Worm (Caenorhabditis elegans) whole organism, L3 larva: ENCODE data around the gene nhr-106.

Source experiments
- ceh-9 ChIP-seq: sonication (generic microtip); optimal IDR thresholded peaks from 2 replicates; lab custom pipeline; 2018; ENCODE audit warnings: missing biosample characterization, missing genetic modification characterization
- elt-2 ChIP-seq: sonication (generic microtip); optimal IDR thresholded peaks from 2 replicates; lab custom pipeline; 2016; ENCODE audit warnings: missing genetic modification reagents, mild to moderate bottlenecking, missing genetic modification characterization, missing compliant biosample characterization
- mdl-1 ChIP-seq: fragments of 150-350 bp; optimal IDR thresholded peaks from 2 replicates; lab custom pipeline; 2014; ENCODE audit warnings: missing biosample characterization, missing genetic modification characterization
- nfya-1 ChIP-seq: sonication (generic microtip); optimal IDR thresholded peaks from 2 replicates; lab custom pipeline; 2017; ENCODE audit warnings: missing genetic modification characterization, mild to moderate bottlenecking, missing compliant biosample characterization, antibody characterized with exemption, moderate library complexity; ENCODE audit not compliant: insufficient read depth
- skn-1 ChIP-seq: fragments of 150-350 bp; optimal IDR thresholded peaks from 2 replicates; lab custom pipeline; 2014; ENCODE audit warnings: missing biosample characterization, missing genetic modification characterization

ce11 chrV:440923-441322 lies 48.5 kb upstream of the nhr-106 start, which contains the start of gene B0554.7:
- TF ChIP-seq elt-2 (tag; lab: Kevin White, UChicago) (no peak), skn-1 (tag; lab: Kevin White, UChicago) (no peak), mdl-1 (tag; lab: Kevin White, UChicago) (no peak), nfya-1 (tag; lab: Kevin White, UChicago) (no peak), ceh-9 (tag; lab: Kevin White, UChicago) (no peak)
